Fruit fly (Drosophila melanogaster): ENCODE measurements around the gene CG11294.
A peak's percentile ranks its signal among the peaks of the same experiment; 100 is the strongest.

DNA sequence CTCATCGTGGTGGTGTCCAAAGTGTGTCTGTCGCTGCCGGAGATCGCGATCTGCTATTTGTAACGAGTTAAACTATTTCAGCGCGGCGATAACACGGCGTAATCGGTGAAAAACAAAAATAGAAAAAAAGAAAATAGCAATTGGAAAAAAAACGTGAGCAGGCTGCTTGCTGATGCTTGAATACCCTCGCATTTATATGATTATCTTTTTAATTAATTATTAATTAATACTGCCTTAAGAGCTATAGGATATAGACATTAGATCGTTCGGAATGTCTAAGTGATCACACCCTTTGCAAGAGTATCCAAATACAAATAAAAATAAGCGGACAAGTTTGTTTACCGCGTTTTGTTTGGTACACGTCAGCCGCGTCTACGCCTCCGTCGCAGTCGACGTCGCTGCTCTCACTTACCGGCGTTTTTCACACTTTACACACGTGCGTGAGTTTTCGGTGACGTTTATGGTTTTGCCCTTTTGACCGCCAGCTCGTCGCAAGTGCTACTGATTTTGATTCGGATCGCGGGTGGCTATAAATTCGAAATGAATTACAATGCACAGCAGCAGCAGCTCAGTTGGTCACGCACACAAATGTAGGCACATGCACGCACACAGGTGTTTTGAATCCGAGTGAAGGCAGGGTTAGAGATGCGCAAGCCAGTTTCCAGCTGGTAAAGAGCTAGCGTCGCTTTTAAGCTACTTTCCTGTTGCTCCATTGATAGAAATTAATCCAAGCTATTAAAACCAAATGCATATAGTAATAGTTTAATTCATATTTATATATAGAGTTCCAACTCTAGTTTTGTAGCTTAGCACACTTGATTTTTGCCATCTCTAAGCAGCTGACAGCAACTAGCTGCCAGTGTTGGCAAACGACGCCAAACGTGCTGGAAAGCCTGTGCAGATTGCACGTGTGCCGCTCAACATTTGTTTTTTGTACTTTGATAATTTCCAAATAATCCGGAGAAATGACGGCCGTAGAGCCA is 20.9 kb upstream of the CG11294 start, which contains the start of the genes CG2004 and CG1785:
- TF ChIP-seq usp (GFP tag; optimal IDR thresholded peaks at IDR 0.05) (no peak), CG32264 (GFP tag; optimal IDR thresholded peaks at IDR 0.05) (peak; percentile 42), Sp1 (GFP tag; optimal IDR thresholded peaks at IDR 0.05) (peak; percentile 87), OdsH (GFP tag; optimal IDR thresholded peaks at IDR 0.05) (peak; percentile 91), tai (GFP tag; optimal IDR thresholded peaks at IDR 0.05) (no peak), lola (GFP tag; optimal IDR thresholded peaks at IDR 0.05) (no peak), Mio (GFP tag; optimal IDR thresholded peaks at IDR 0.05) (no peak), woc (GFP tag; optimal IDR thresholded peaks at IDR 0.05) (peak; percentile 80), sage (GFP tag; optimal IDR thresholded peaks at IDR 0.05) (peak; percentile 84), Hr78 (GFP tag; optimal IDR thresholded peaks at IDR 0.05) (no peak), pan (optimal IDR thresholded peaks at IDR 0.05) (no peak), psq (GFP tag; optimal IDR thresholded peaks at IDR 0.05) (peak; percentile 89)
